Worm (Caenorhabditis elegans): ENCODE measurements around the gene Y22D7AL.9.

ce11 chrIII:1663056-1663455, 49.2 kb upstream of the Y22D7AL.9 start:
- TF ChIP-seq snpc-4 (tag; optimal IDR thresholded peaks at IDR 0.05) (no peak), ztf-11 (tag; optimal IDR thresholded peaks at IDR 0.05) (no peak), unc-62 (GFP tag; optimal IDR thresholded peaks at IDR 0.05) (no peak), mab-5 (tag; optimal IDR thresholded peaks at IDR 0.05) (no peak), elt-1 (tag; optimal IDR thresholded peaks at IDR 0.05; ENCODE audit: borderline replicate concordance, insufficient read depth) (no peak), nhr-237 (tag; optimal IDR thresholded peaks at IDR 0.05) (no peak), sptf-1 (tag; optimal IDR thresholded peaks at IDR 0.05) (no peak), lin-13 (tag; optimal IDR thresholded peaks at IDR 0.05) (no peak), mep-1 (tag; optimal IDR thresholded peaks at IDR 0.05) (no peak), ces-1 (GFP tag; optimal IDR thresholded peaks at IDR 0.05) (no peak), nhr-2 (tag; optimal IDR thresholded peaks at IDR 0.05) (no peak), pha-4 (tag; optimal IDR thresholded peaks at IDR 0.05) (no peak), bed-3 (GFP tag; optimal IDR thresholded peaks at IDR 0.05) (no peak)

All from whole organism, mixed stage, embryonic.